Fruit fly (Drosophila melanogaster): ENCODE results near the gene Dab.
A peak's percentile ranks its signal among the peaks of the same experiment; 100 is the strongest.

The Dab gene

DNA sequence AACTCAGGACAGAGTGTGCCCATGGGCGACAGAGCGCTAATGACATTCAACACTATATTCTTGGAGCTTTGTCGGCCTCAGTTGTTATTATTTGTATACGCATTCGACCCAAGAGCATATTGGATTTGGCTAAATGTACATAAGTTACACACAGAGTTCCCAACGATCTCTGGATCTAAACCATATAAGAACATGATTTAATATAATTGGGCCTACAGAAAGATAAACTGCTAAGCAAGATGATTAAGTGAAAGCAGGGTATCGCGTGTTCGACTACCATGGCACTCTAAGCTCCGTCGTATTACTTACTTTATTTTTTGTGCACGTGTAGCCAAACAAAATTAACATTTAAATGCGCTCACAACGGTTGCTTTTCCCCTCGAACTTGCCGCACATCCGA, 48.3 kb downstream of the Dab start (continued):
- TF ChIP-seq Oli (tag; optimal IDR thresholded peaks at IDR 0.05) (peak; percentile 59), CG6272 (GFP tag; IDR thresholded peaks at IDR 0.05) (no peak), nerfin-2 (GFP tag; IDR thresholded peaks at IDR 0.05; ENCODE audit: partially characterized antibody) (no peak), CG7271 (tag; optimal IDR thresholded peaks at IDR 0.05) (no peak), GATAe (GFP tag; conservative IDR thresholded peaks at IDR 0.05) (no peak), CG3407 (GFP tag; optimal IDR thresholded peaks at IDR 0.05) (no peak), CG7839 (tag; optimal IDR thresholded peaks at IDR 0.05) (peak; percentile 52), gcm (GFP tag; optimal IDR thresholded peaks at IDR 0.05) (no peak), D19A (tag; optimal IDR thresholded peaks at IDR 0.05) (peak; percentile 39), nerfin-1 (tag; optimal IDR thresholded peaks at IDR 0.05) (peak; percentile 1), CG8478 (optimal IDR thresholded peaks at IDR 0.05) (no peak), insv (GFP tag; optimal IDR thresholded peaks at IDR 0.05) (no peak), CG8388 (GFP tag; optimal IDR thresholded peaks at IDR 0.05) (peak; percentile 34), Ets65A (GFP tag) (peak; percentile 92), danr (GFP tag; IDR thresholded peaks at IDR 0.05) (no peak), CG12942 (GFP tag; optimal IDR thresholded peaks at IDR 0.05) (peak; percentile 7), Hsf (GFP tag; optimal IDR thresholded peaks at IDR 0.05) (peak; percentile 52), dpn (GFP tag; optimal IDR thresholded peaks at IDR 0.05) (peak in 1 of 2 experiments; percentile 32), Dll (GFP tag; IDR thresholded peaks at IDR 0.05; ENCODE audit: partially characterized antibody) (no peak), ATbp (GFP tag; optimal IDR thresholded peaks at IDR 0.05) (peak; percentile 8), ftz-f1 (GFP tag; optimal IDR thresholded peaks at IDR 0.05) (no peak), unpg (GFP tag; optimal IDR thresholded peaks at IDR 0.05) (peak; percentile 46), Nf-YB (GFP tag; optimal IDR thresholded peaks at IDR 0.05) (no peak), Sin3A (optimal IDR thresholded peaks at IDR 0.05) (no peak), hbn (GFP tag; IDR thresholded peaks at IDR 0.05; ENCODE audit: partially characterized antibody) (no peak), CG13894 (tag; optimal IDR thresholded peaks at IDR 0.05) (peak; percentile 13), trh (GFP tag; optimal IDR thresholded peaks at IDR 0.05) (no peak), NC2α (GFP tag; optimal IDR thresholded peaks at IDR 0.05) (peak; percentile 7), CG2202 (tag; optimal IDR thresholded peaks at IDR 0.05) (peak; percentile 33), CG12155 (GFP tag; optimal IDR thresholded peaks at IDR 0.05) (no peak), Med (GFP tag) (peak; percentile 77), B-H1 (GFP tag; IDR thresholded peaks at IDR 0.05) (no peak), CG6175 (GFP tag; IDR thresholded peaks at IDR 0.05) (no peak), CG15011 (GFP tag; optimal IDR thresholded peaks at IDR 0.05) (no peak), NFAT (GFP tag; IDR thresholded peaks at IDR 0.05) (no peak), Sox102F (GFP tag; optimal IDR thresholded peaks at IDR 0.05) (peak; percentile 63), CG8944 (GFP tag; optimal IDR thresholded peaks at IDR 0.05) (peak; percentile 6), Ptx1 (GFP tag; IDR thresholded peaks at IDR 0.05) (peak; percentile 43; the same call in 1 of the 2 replicates), pros (GFP tag; optimal IDR thresholded peaks at IDR 0.05) (no peak), peb (GFP tag; IDR thresholded peaks at IDR 0.05) (no peak), sisA (GFP tag; IDR thresholded peaks at IDR 0.05) (0 out of 2 replicates have a peak, but pooled peaks have one; percentile 6), zen (tag; optimal IDR thresholded peaks at IDR 0.05) (no peak), az2 (GFP tag; optimal IDR thresholded peaks at IDR 0.05) (peak; percentile 64), Gug (GFP tag; IDR thresholded peaks at IDR 0.05) (no peak), chn (GFP tag; optimal IDR thresholded peaks at IDR 0.05) (peak; percentile 45), CG30403 (GFP tag; optimal IDR thresholded peaks at IDR 0.05) (peak; percentile 37), CG7963 (GFP tag; IDR thresholded peaks at IDR 0.05; ENCODE audit: partially characterized antibody) (no peak), emc (GFP tag; optimal IDR thresholded peaks at IDR 0.05) (no peak), sqz (GFP tag; optimal IDR thresholded peaks at IDR 0.05) (no peak), CG4617 (GFP tag; optimal IDR thresholded peaks at IDR 0.05; ENCODE audit: borderline replicate concordance) (no peak), pb (GFP tag; optimal IDR thresholded peaks at IDR 0.05) (peak; percentile 14), CG14710 (tag; optimal IDR thresholded peaks at IDR 0.05) (peak; percentile 9)
